Worm (Caenorhabditis elegans): ENCODE results near the gene pmp-1.

pmp-1 gene

DNA sequence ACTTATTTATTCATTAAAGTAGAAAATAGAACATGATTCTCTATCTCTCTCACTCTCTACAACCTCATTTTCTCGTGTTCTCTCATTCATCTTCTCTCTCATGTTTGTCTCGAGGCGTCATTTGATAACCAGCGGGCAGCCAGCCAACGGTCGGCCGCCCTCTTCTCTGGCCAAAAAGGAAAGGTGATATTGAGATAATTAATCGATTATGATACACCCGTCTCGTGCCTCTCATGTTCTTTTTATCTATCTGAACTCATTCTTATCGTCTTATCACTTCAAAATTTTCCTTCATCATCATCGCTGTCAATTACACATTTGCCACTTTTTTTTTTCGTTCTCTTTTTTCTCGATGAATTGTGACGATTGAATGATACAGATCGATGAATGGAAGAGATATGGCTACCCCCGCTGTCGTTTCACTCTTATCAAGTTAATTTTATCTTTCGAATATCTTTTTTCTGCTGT is 40.9 kb downstream of the pmp-1 start (continued):
- TF ChIP-seq snpc-1.2 (GFP tag; IDR thresholded peaks at IDR 0.05) = no peak
- 0 out of 2 replicates have a peak, but pooled peaks have one; percentile 49 for TF ChIP-seq zfp-3 (GFP tag; conservative IDR thresholded peaks at IDR 0.05)
- peak; percentile 43 for TF ChIP-seq nhr-76 (tag; optimal IDR thresholded peaks at IDR 0.05)
- TF ChIP-seq dmd-8 (GFP tag; IDR thresholded peaks at IDR 0.05) = no peak
- no peak for TF ChIP-seq F26F4.8 (GFP tag; conservative IDR thresholded peaks at IDR 0.05)
- TF ChIP-seq sdz-12 (GFP tag; optimal IDR thresholded peaks at IDR 0.05) = no peak
- TF ChIP-seq mdl-1 (tag; optimal IDR thresholded peaks at IDR 0.05) = peak; percentile 94 to 97
- no peak; the same call in 1 of the 2 replicates for TF ChIP-seq nhr-42 (GFP tag; IDR thresholded peaks at IDR 0.05)
- TF ChIP-seq lsy-2 (tag; optimal IDR thresholded peaks at IDR 0.05) = peak; percentile 74 to 77
- peak; percentile 97 for TF ChIP-seq hlh-30 (tag; optimal IDR thresholded peaks at IDR 0.05; ENCODE audit: insufficient read depth)
- peak; percentile 63 for TF ChIP-seq jun-1 (tag; optimal IDR thresholded peaks at IDR 0.05)
- peak; percentile 9 for TF ChIP-seq nhr-11 (tag; optimal IDR thresholded peaks at IDR 0.05)
- TF ChIP-seq dmd-6 (GFP tag; IDR thresholded peaks at IDR 0.05) = peak; percentile 99
- no peak for TF ChIP-seq ceh-32 (tag; optimal IDR thresholded peaks at IDR 0.05; ENCODE audit: poor library complexity)
- TF ChIP-seq daf-19 (GFP tag; conservative IDR thresholded peaks at IDR 0.05) = no peak
- TF ChIP-seq F37D6.2 (tag; optimal IDR thresholded peaks at IDR 0.05) = no peak
- TF ChIP-seq ZK337.2 (GFP tag; IDR thresholded peaks at IDR 0.05) = no peak
- peak in 1 of 2 experiments; percentile 99 for TF ChIP-seq unc-62 (GFP tag; optimal IDR thresholded peaks at IDR 0.05 in 1 of 2)
- no peak for TF ChIP-seq unc-62 (tag; optimal IDR thresholded peaks at IDR 0.05)
- TF ChIP-seq zip-2 (tag; optimal IDR thresholded peaks at IDR 0.05) = peak; percentile 36
- TF ChIP-seq daf-12 (tag; optimal IDR thresholded peaks at IDR 0.05) = no peak
- peak; percentile 78 for TF ChIP-seq T20F7.1 (GFP tag; optimal IDR thresholded peaks at IDR 0.05)
- TF ChIP-seq madf-5 (GFP tag; IDR thresholded peaks at IDR 0.05) = no peak
- TF ChIP-seq arid-1 (GFP tag; conservative IDR thresholded peaks at IDR 0.05) = peak; percentile 75; the same call in 1 of the 2 replicates
- TF ChIP-seq egl-27 (tag; optimal IDR thresholded peaks at IDR 0.05) = peak; percentile 96
- peak; percentile 94 for TF ChIP-seq mxl-3 (GFP tag; optimal IDR thresholded peaks at IDR 0.05)
- no peak for TF ChIP-seq Y5F2A.4 (GFP tag; optimal IDR thresholded peaks at IDR 0.05)
- peak; percentile 72 for TF ChIP-seq gei-8 (GFP tag; optimal IDR thresholded peaks at IDR 0.05)
- TF ChIP-seq ctbp-1 (GFP tag; IDR thresholded peaks at IDR 0.05) = peak; percentile 60; the same call in 1 of the 2 replicates
- peak; percentile 98 for TF ChIP-seq nhr-48 (tag; optimal IDR thresholded peaks at IDR 0.05)
- no peak for TF ChIP-seq snpc-4 (tag; optimal IDR thresholded peaks at IDR 0.05)
- TF ChIP-seq pqm-1 (tag; optimal IDR thresholded peaks at IDR 0.05) = peak; percentile 99
- peak; percentile 94 for TF ChIP-seq nhr-41 (GFP tag; IDR thresholded peaks at IDR 0.05)
- no peak for TF ChIP-seq Y105C5A.15 (GFP tag; IDR thresholded peaks at IDR 0.05)
- no peak for TF ChIP-seq zip-11 (GFP tag; IDR thresholded peaks at IDR 0.05)
- no peak for TF ChIP-seq dmd-9 (GFP tag; IDR thresholded peaks at IDR 0.05)
- no peak for TF ChIP-seq ztf-11 (tag; optimal IDR thresholded peaks at IDR 0.05)
- peak; percentile 99 for TF ChIP-seq nhr-28 (tag; optimal IDR thresholded peaks at IDR 0.05)
- peak; percentile 94 for TF ChIP-seq php-3 (GFP tag; IDR thresholded peaks at IDR 0.05)
- TF ChIP-seq T26A8.4 (GFP tag; IDR thresholded peaks at IDR 0.05) = peak; percentile 48
- no peak for TF ChIP-seq unc-130 (GFP tag; optimal IDR thresholded peaks at IDR 0.05)
- TF ChIP-seq tra-1 (GFP tag; IDR thresholded peaks at IDR 0.05) = peak; percentile 99
- TF ChIP-seq ceh-44 (GFP tag; IDR thresholded peaks at IDR 0.05) = no peak
- no peak for TF ChIP-seq attf-4 (tag; optimal IDR thresholded peaks at IDR 0.05)
- no peak for TF ChIP-seq daf-8 (GFP tag; IDR thresholded peaks at IDR 0.05)
- TF ChIP-seq lin-39 (tag; optimal IDR thresholded peaks at IDR 0.05) = no peak
- TF ChIP-seq hif-1 (tag; optimal IDR thresholded peaks at IDR 0.05) = no peak
- no peak for TF ChIP-seq aly-2 (tag; optimal IDR thresholded peaks at IDR 0.05)
- no peak for TF ChIP-seq zfp-2 (tag; optimal IDR thresholded peaks at IDR 0.05)
- peak; percentile 96 for TF ChIP-seq lin-1 (GFP tag; IDR thresholded peaks at IDR 0.05)
- peak; percentile 43; the same call in 1 of the 2 replicates for TF ChIP-seq set-16 (GFP tag; IDR thresholded peaks at IDR 0.05)
- no peak for TF ChIP-seq nhr-237 (tag; optimal IDR thresholded peaks at IDR 0.05)

All from whole organism, L4 larva.